Fruit fly (Drosophila melanogaster) whole organism, embryonic: ENCODE measurements around the gene bma.

Experiments
- Blimp-1 ChIP-seq: fragments of 200-800 bp; sonication (Bioruptor generic); optimal IDR thresholded peaks from 3 replicates; lab custom pipeline; 2018; ENCODE audit warnings: missing biosample characterization, missing genetic modification characterization, mild to moderate bottlenecking, moderate library complexity, missing genetic modification reagents
- CG10565 ChIP-seq: fragments of 200-800 bp; sonication (Bioruptor generic); optimal IDR thresholded peaks from 3 replicates; lab custom pipeline; 2016; ENCODE audit warnings: missing biosample characterization, mild to moderate bottlenecking, missing genetic modification characterization
- CG14441 ChIP-seq: fragments of 200-800 bp; sonication (Bioruptor generic); IDR thresholded peaks from 2 replicates; pipeline ENCODE4 v1.3.6; 2022; ENCODE audit warnings: missing biosample characterization, missing genetic modification characterization
- CG15073 ChIP-seq: fragments of 200-800 bp; sonication (Bioruptor generic); optimal IDR thresholded peaks from 2 replicates; lab custom pipeline; 2016; ENCODE audit warnings: missing biosample characterization, missing genetic modification characterization
- CG16815 ChIP-seq: fragments of 200-800 bp; sonication (Bioruptor generic); optimal IDR thresholded peaks from 3 replicates; lab custom pipeline; 2017; ENCODE audit warnings: missing biosample characterization, mild to moderate bottlenecking, missing genetic modification characterization
- CG17568 ChIP-seq: fragments of 200-800 bp; sonication (Bioruptor generic); optimal IDR thresholded peaks from 2 replicates; lab custom pipeline; 2018; ENCODE audit warnings: missing biosample characterization, mild to moderate bottlenecking, missing genetic modification characterization, moderate library complexity
- CG17612 ChIP-seq: fragments of 200-800 bp; sonication (Bioruptor generic); IDR thresholded peaks from 2 replicates; pipeline ENCODE4 v1.3.6; 2022; ENCODE audit warnings: missing biosample characterization, missing genetic modification characterization
- CG17829 ChIP-seq: fragments of 200-800 bp; optimal IDR thresholded peaks from 2 replicates; lab custom pipeline; 2019; ENCODE audit warnings: missing biosample characterization, mild to moderate bottlenecking, missing genetic modification characterization, moderate library complexity
- CG18011 ChIP-seq: fragments of 200-800 bp; sonication (Bioruptor generic); optimal IDR thresholded peaks from 2 replicates; lab custom pipeline; 2017; ENCODE audit warnings: missing biosample characterization, missing genetic modification characterization, mild to moderate bottlenecking, moderate library complexity, missing genotype
- CG4328 ChIP-seq: fragments of 200-800 bp; sonication (Bioruptor generic); optimal IDR thresholded peaks from 3 replicates; lab custom pipeline; 2017; ENCODE audit warnings: missing biosample characterization, missing genetic modification reagents, missing genetic modification characterization
- CG4707 ChIP-seq: fragments of 200-800 bp; sonication (Bioruptor generic); optimal IDR thresholded peaks from 2 replicates; lab custom pipeline; 2018; ENCODE audit warnings: missing biosample characterization, mild to moderate bottlenecking, missing genetic modification characterization, moderate library complexity
- CG6175 ChIP-seq: fragments of 200-800 bp; sonication (Bioruptor generic); IDR thresholded peaks from 3 replicates; pipeline ENCODE4 v1.3.6; 2022; ENCODE audit warnings: missing biosample characterization, missing genetic modification characterization
- CG6654 ChIP-seq: fragments of 200-800 bp; sonication (Bioruptor generic); optimal IDR thresholded peaks from 2 replicates; lab custom pipeline; 2017; ENCODE audit warnings: missing biosample characterization, mild to moderate bottlenecking, missing genetic modification characterization
- CG6765 ChIP-seq: fragments of 200-800 bp; sonication (Bioruptor generic); optimal IDR thresholded peaks from 3 replicates; lab custom pipeline; 2017; ENCODE audit warnings: missing biosample characterization, mild to moderate bottlenecking, missing genetic modification characterization
- CG7839 ChIP-seq: fragments of 200-800 bp; sonication (Bioruptor generic); optimal IDR thresholded peaks from 3 replicates; lab custom pipeline; 2018; ENCODE audit warnings: missing biosample characterization, mild to moderate bottlenecking, missing genetic modification characterization, moderate library complexity
- CG8290 ChIP-seq, 3 experiments: fragments of 200-800 bp; sonication (Bioruptor generic); optimal IDR thresholded peaks; 2 replicates each; lab custom pipeline; 2016 to 2019; ENCODE audit warnings: missing biosample characterization in 3 of 3, missing genetic modification characterization in 3 of 3, mild to moderate bottlenecking in 2 of 3, moderate library complexity in 1 of 3
- CG8924 ChIP-seq: fragments of 200-800 bp; optimal IDR thresholded peaks from 3 replicates; lab custom pipeline; 2019; ENCODE audit warnings: missing biosample characterization, mild to moderate bottlenecking, missing genetic modification characterization, moderate library complexity
- D ChIP-seq, 2 experiments: fragments of 200-800 bp in 1 of 2; fragments of >200 bp in 1 of 2; sonication (Bioruptor generic) in 1 of 2; optimal IDR thresholded peaks; 2 replicates in 1 of 2; 3 replicates in 1 of 2; lab custom pipeline; 2017; ENCODE audit warnings: mild to moderate bottlenecking in 1 of 2, missing biosample characterization in 1 of 2, missing genetic modification characterization in 1 of 2, missing genetic modification reagents in 1 of 2
- Dip2 ChIP-seq: fragments of 200-800 bp; sonication (Bioruptor generic); IDR thresholded peaks from 2 replicates; pipeline ENCODE4 v1.3.6; 2022; ENCODE audit warnings: missing biosample characterization, missing genetic modification characterization
- Dp ChIP-seq: fragments of 200-800 bp; sonication (Bioruptor generic); optimal IDR thresholded peaks from 2 replicates; lab custom pipeline; 2018; ENCODE audit warnings: missing biosample characterization, mild to moderate bottlenecking, missing genetic modification characterization, moderate library complexity
- Drgx ChIP-seq: fragments of 200-800 bp; sonication (Bioruptor generic); IDR thresholded peaks from 2 replicates; pipeline ENCODE4 v1.3.6; 2022; ENCODE audit warnings: missing biosample characterization, missing genetic modification characterization
- HHEX ChIP-seq: fragments of 200-800 bp; sonication (Bioruptor generic); optimal IDR thresholded peaks from 3 replicates; lab custom pipeline; 2017; ENCODE audit warnings: missing biosample characterization, mild to moderate bottlenecking, missing genetic modification characterization, missing genetic modification reagents
- HmgZ ChIP-seq: fragments of 200-800 bp; sonication (Bioruptor generic); optimal IDR thresholded peaks from 2 replicates; lab custom pipeline; 2018; ENCODE audit warnings: missing biosample characterization, mild to moderate bottlenecking, missing genetic modification characterization
- Max ChIP-seq: fragments of 200-800 bp; sonication (Bioruptor generic); optimal IDR thresholded peaks from 2 replicates; lab custom pipeline; 2016; ENCODE audit warnings: missing biosample characterization, mild to moderate bottlenecking, missing genetic modification characterization
- Nf-YA ChIP-seq: fragments of 200-800 bp; sonication (Bioruptor generic); IDR thresholded peaks from 2 replicates; pipeline ENCODE4 v1.3.6; 2022; ENCODE audit warnings: missing biosample characterization, missing genetic modification characterization
- Sry-δ ChIP-seq: fragments of 200-800 bp; sonication (Bioruptor generic); optimal IDR thresholded peaks from 2 replicates; lab custom pipeline; 2016; ENCODE audit warnings: missing biosample characterization, missing genetic modification characterization
- Trl ChIP-seq, 3 experiments: fragments of >200 bp in 2 of 3; fragments of 200-800 bp in 1 of 3; sonication (Bioruptor generic) in 1 of 3; optimal IDR thresholded peaks; 2 replicates in 1 of 3; 3 replicates in 2 of 3; lab custom pipeline; 2016 to 2017; ENCODE audit warnings: missing biosample characterization in 1 of 3, missing genetic modification characterization in 1 of 3
- bbx ChIP-seq: fragments of 200-800 bp; sonication (Bioruptor generic); IDR thresholded peaks from 2 replicates; pipeline ENCODE4 v1.3.6; 2022; ENCODE audit warnings: missing biosample characterization, missing genetic modification characterization; ENCODE audit not compliant: partially characterized antibody
- bsh ChIP-seq, 2 experiments: fragments of 200-800 bp; sonication (Bioruptor generic); optimal IDR thresholded peaks; 2 replicates each; lab custom pipeline; 2017 to 2018; ENCODE audit warnings: mild to moderate bottlenecking in 2 of 2, missing biosample characterization in 2 of 2, missing genetic modification characterization in 2 of 2, moderate library complexity in 1 of 2
- cad ChIP-seq: fragments of >200 bp; optimal IDR thresholded peaks from 2 replicates; lab custom pipeline; 2017; ENCODE audit warnings: missing biosample characterization, missing genetic modification characterization
- ci ChIP-seq: fragments of 200-800 bp; sonication (Bioruptor generic); IDR thresholded peaks from 3 replicates; pipeline ENCODE4 v1.3.6; 2022; ENCODE audit warnings: missing biosample characterization, missing genetic modification characterization
- danr ChIP-seq: fragments of 200-800 bp; sonication (Bioruptor generic); IDR thresholded peaks from 2 replicates; pipeline ENCODE4 v1.3.6; 2022; ENCODE audit warnings: missing biosample characterization, missing genetic modification characterization
- dati ChIP-seq: fragments of 200-800 bp; sonication (Bioruptor generic); IDR thresholded peaks from 2 replicates; pipeline ENCODE4 v1.3.6; 2022; ENCODE audit warnings: missing biosample characterization, missing genetic modification characterization
- hkb ChIP-seq, 2 experiments: fragments of 200-800 bp in 1 of 2; fragments of >200 bp in 1 of 2; sonication (Bioruptor generic) in 1 of 2; IDR thresholded peaks in 1 of 2; optimal IDR thresholded peaks in 1 of 2; 2 replicates each; pipeline versions ENCODE4 v1.3.6 to Lab custom; 2017 to 2022; ENCODE audit warnings: missing biosample characterization in 1 of 2, missing genetic modification characterization in 1 of 2
- jumu ChIP-seq: fragments of 200-800 bp; sonication (Bioruptor generic); optimal IDR thresholded peaks from 3 replicates; lab custom pipeline; 2016; ENCODE audit warnings: missing biosample characterization, missing genetic modification characterization
- lab ChIP-seq: fragments of 200-800 bp; sonication (Bioruptor generic); optimal IDR thresholded peaks from 3 replicates; lab custom pipeline; 2017; ENCODE audit warnings: missing biosample characterization, missing genetic modification characterization, mild to moderate bottlenecking, moderate library complexity, missing genetic modification reagents
- lov ChIP-seq, 2 experiments: fragments of 200-800 bp in 1 of 2; fragments of >200 bp in 1 of 2; sonication (Bioruptor generic) in 1 of 2; IDR thresholded peaks in 1 of 2; optimal IDR thresholded peaks in 1 of 2; 2 replicates in 1 of 2; 3 replicates in 1 of 2; pipeline versions ENCODE4 v1.3.6 to Lab custom; 2017 to 2022; ENCODE audit warnings: missing biosample characterization in 1 of 2, missing genetic modification characterization in 1 of 2
- luna ChIP-seq: fragments of 200-800 bp; sonication (Bioruptor generic); optimal IDR thresholded peaks from 2 replicates; lab custom pipeline; 2016; ENCODE audit warnings: missing biosample characterization, missing genetic modification characterization
- odd ChIP-seq: fragments of 200-800 bp; sonication (Bioruptor generic); optimal IDR thresholded peaks from 2 replicates; lab custom pipeline; 2017; ENCODE audit warnings: missing biosample characterization, mild to moderate bottlenecking, missing genetic modification characterization
- pan ChIP-seq, 4 experiments: fragments of >200 bp in 3 of 4; fragments of 200-800 bp in 1 of 4; sonication (Bioruptor generic) in 1 of 4; optimal IDR thresholded peaks in 3 of 4; IDR thresholded peaks in 1 of 4; 2 replicates each; pipeline versions ENCODE4 v1.3.6 to Lab custom; 2017 to 2022; ENCODE audit warnings: missing biosample characterization in 2 of 4, missing genetic modification characterization in 2 of 4, mixed read lengths in 1 of 4
- sisA ChIP-seq: fragments of 200-800 bp; sonication (Bioruptor generic); IDR thresholded peaks from 2 replicates; pipeline ENCODE4 v1.3.6; 2022; ENCODE audit warnings: missing biosample characterization, missing genetic modification characterization
- sr ChIP-seq: fragments of 200-800 bp; sonication (Bioruptor generic); IDR thresholded peaks from 3 replicates; pipeline ENCODE4 v1.3.6; 2022; ENCODE audit warnings: missing biosample characterization, missing genetic modification characterization
- tll ChIP-seq, 2 experiments: fragments of 200-800 bp in 1 of 2; fragments of >200 bp in 1 of 2; sonication (Bioruptor generic) in 1 of 2; optimal IDR thresholded peaks; 2 replicates each; lab custom pipeline; 2017 to 2019; ENCODE audit warnings: missing biosample characterization in 2 of 2, missing genetic modification characterization in 2 of 2, mild to moderate bottlenecking in 1 of 2, moderate library complexity in 1 of 2
- trh ChIP-seq: fragments of 200-800 bp; sonication (Bioruptor generic); optimal IDR thresholded peaks from 2 replicates; lab custom pipeline; 2016; ENCODE audit warnings: missing biosample characterization, missing genetic modification characterization
- vnd ChIP-seq: fragments of 200-800 bp; sonication (Bioruptor generic); IDR thresholded peaks from 3 replicates; pipeline ENCODE4 v1.3.6; 2022; ENCODE audit warnings: missing biosample characterization, missing genetic modification characterization; ENCODE audit not compliant: partially characterized antibody
- wek ChIP-seq: fragments of 200-800 bp; sonication (Bioruptor generic); optimal IDR thresholded peaks from 3 replicates; lab custom pipeline; 2018; ENCODE audit warnings: missing biosample characterization, mild to moderate bottlenecking, missing genetic modification characterization, moderate library complexity
- zen2 ChIP-seq: fragments of 200-800 bp; sonication (Bioruptor generic); IDR thresholded peaks from 3 replicates; pipeline ENCODE4 v1.3.6; 2022; ENCODE audit warnings: missing biosample characterization, missing genetic modification characterization; ENCODE audit not compliant: partially characterized antibody

Gene bma

dm6 chr3L:9859624-9860023 lies 48.3 kb upstream of the bma start, which contains the start of gene CG10809 (continued):
- TF ChIP-seq pan (optimal IDR thresholded peaks at IDR 0.05; lab: Kevin White, UChicago) = no peak
- no peak for TF ChIP-seq pan (GFP tag; optimal IDR thresholded peaks at IDR 0.05 in 1 of 2, IDR thresholded peaks at IDR 0.05 in 1 of 2)
- no peak for TF ChIP-seq CG15073 (GFP tag; lab: Kevin White, UChicago)
- no peak for TF ChIP-seq CG18011
- TF ChIP-seq sisA (GFP tag; lab: Robert Waterston, UW) = no peak; the same call in 1 of the 2 replicates
- no peak for TF ChIP-seq CG14441 (GFP tag; lab: Robert Waterston, UW)
- TF ChIP-seq zen2 (GFP tag; lab: Robert Waterston, UW) = peak; percentile 62; the same call in 1 of the 3 replicates
- TF ChIP-seq CG4707 (GFP tag; lab: Kevin White, UChicago) = no peak
- no peak for TF ChIP-seq CG17612 (GFP tag; lab: Robert Waterston, UW)
- TF ChIP-seq Blimp-1 (GFP tag; lab: Kevin White, UChicago) = no peak
- no peak for TF ChIP-seq CG16815 (GFP tag; lab: Kevin White, UChicago)
- peak; percentile 38 for TF ChIP-seq trh (GFP tag; lab: Kevin White, UChicago)
- no peak for TF ChIP-seq Drgx
- peak; percentile 91 for TF ChIP-seq Sry-δ (GFP tag; lab: Kevin White, UChicago)
- no peak for TF ChIP-seq CG6765 (GFP tag; lab: Kevin White, UChicago)
- TF ChIP-seq luna (GFP tag; lab: Kevin White, UChicago) = no peak
- TF ChIP-seq HHEX = no peak
- TF ChIP-seq CG8924 (tag; lab: Kevin White, UChicago) = peak; percentile 64
- no peak for TF ChIP-seq tll (GFP tag; optimal IDR thresholded peaks at IDR 0.05; lab: Kevin White, UChicago)
- no peak for TF ChIP-seq danr
- no peak for TF ChIP-seq lov (optimal IDR thresholded peaks at IDR 0.05; lab: Kevin White, UChicago)
- TF ChIP-seq lov (GFP tag; IDR thresholded peaks at IDR 0.05; lab: Robert Waterston, UW) = no peak
- no peak for TF ChIP-seq Dip2 (GFP tag; lab: Robert Waterston, UW)
- TF ChIP-seq D (optimal IDR thresholded peaks at IDR 0.05; lab: Kevin White, UChicago) = no peak
- no peak for TF ChIP-seq D (GFP tag; optimal IDR thresholded peaks at IDR 0.05; lab: Kevin White, UChicago)
- TF ChIP-seq CG10565 (GFP tag; lab: Kevin White, UChicago) = no peak
- no peak for TF ChIP-seq hkb (optimal IDR thresholded peaks at IDR 0.05; lab: Kevin White, UChicago)
- TF ChIP-seq hkb (GFP tag; IDR thresholded peaks at IDR 0.05; lab: Robert Waterston, UW) = no peak
- peak; percentile 92 for TF ChIP-seq bbx (GFP tag; lab: Robert Waterston, UW)
- TF ChIP-seq Nf-YA (GFP tag; lab: Robert Waterston, UW) = no peak
- peak; percentile 59 for TF ChIP-seq Dp
- TF ChIP-seq sr = no peak
- peak; percentile 92 for TF ChIP-seq vnd (GFP tag; lab: Robert Waterston, UW)
- no peak for TF ChIP-seq odd
- no peak for TF ChIP-seq dati
- TF ChIP-seq Max = peak; percentile 44
- peak; percentile 15 for TF ChIP-seq jumu (GFP tag; lab: Kevin White, UChicago)
- no peak for TF ChIP-seq Trl (optimal IDR thresholded peaks at IDR 0.05; lab: Kevin White, UChicago)
- TF ChIP-seq Trl (GFP tag; optimal IDR thresholded peaks at IDR 0.05; lab: Kevin White, UChicago) = peak; percentile 22
- no peak for TF ChIP-seq CG4328 (GFP tag; lab: Kevin White, UChicago)
- peak in 1 of 2 experiments; percentile 27 for TF ChIP-seq bsh (GFP tag; optimal IDR thresholded peaks at IDR 0.05; lab: Kevin White, UChicago)
- TF ChIP-seq CG7839 (tag; lab: Kevin White, UChicago) = no peak
- TF ChIP-seq wek (GFP tag; lab: Kevin White, UChicago) = no peak
- TF ChIP-seq CG17829 (tag; lab: Kevin White, UChicago) = peak; percentile 42
- no peak for TF ChIP-seq cad (GFP tag; lab: Kevin White, UChicago)
- no peak for TF ChIP-seq lab (GFP tag; lab: Kevin White, UChicago)
- peak; percentile 34 for TF ChIP-seq CG8290 (GFP tag; optimal IDR thresholded peaks at IDR 0.05; lab: Kevin White, UChicago)
- no peak for TF ChIP-seq CG8290 (tag; optimal IDR thresholded peaks at IDR 0.05; lab: Kevin White, UChicago)
- no peak for TF ChIP-seq CG6175
- no peak for TF ChIP-seq ci
- TF ChIP-seq CG6654 (GFP tag; lab: Kevin White, UChicago) = no peak
- peak; percentile 40 for TF ChIP-seq HmgZ (tag; lab: Kevin White, UChicago)
- TF ChIP-seq CG17568 (GFP tag; lab: Kevin White, UChicago) = no peak
